Fruit fly (Drosophila melanogaster) whole organism, pupa: ENCODE data around the gene CG17572.

ENCODE experiments used
- CG10348 ChIP-seq: fragments of 200-800 bp; sonication (Bioruptor generic); IDR thresholded peaks from 2 replicates; pipeline ENCODE4 v1.3.6; 2022; ENCODE audit warnings: missing biosample characterization, missing genetic modification characterization
- CG12605 ChIP-seq: fragments of 200-800 bp; sonication (Bioruptor generic); IDR thresholded peaks from 2 replicates; pipeline ENCODE4 v1.3.6; 2022; ENCODE audit warnings: missing biosample characterization, missing genetic modification characterization
- CG13204 ChIP-seq: fragments of 200-800 bp; sonication (Bioruptor generic); optimal IDR thresholded peaks from 2 replicates; lab custom pipeline; 2018; ENCODE audit warnings: missing biosample characterization, mild to moderate bottlenecking, missing genetic modification characterization, moderate library complexity
- CG15710 ChIP-seq: fragments of 200-800 bp; sonication (Bioruptor generic); optimal IDR thresholded peaks from 2 replicates; lab custom pipeline; 2018; ENCODE audit warnings: missing biosample characterization, mild to moderate bottlenecking, missing genetic modification characterization, moderate library complexity
- CG17806 ChIP-seq: fragments of 200-800 bp; sonication (Bioruptor generic); optimal IDR thresholded peaks from 2 replicates; lab custom pipeline; 2018; ENCODE audit warnings: missing biosample characterization, mild to moderate bottlenecking, missing genetic modification characterization, moderate library complexity
- CG34367 ChIP-seq: fragments of 200-800 bp; sonication (Bioruptor generic); optimal IDR thresholded peaks from 2 replicates; lab custom pipeline; 2018; ENCODE audit warnings: missing biosample characterization, mild to moderate bottlenecking, missing genetic modification characterization
- CG4496 ChIP-seq: fragments of 200-800 bp; sonication (Bioruptor generic); IDR thresholded peaks from 3 replicates; pipeline ENCODE4 v1.3.6; 2022; ENCODE audit warnings: missing biosample characterization, missing genetic modification characterization
- CG8159 ChIP-seq: fragments of 200-800 bp; sonication (Bioruptor generic); optimal IDR thresholded peaks from 3 replicates; lab custom pipeline; 2018; ENCODE audit warnings: missing biosample characterization, mild to moderate bottlenecking, missing genetic modification characterization, moderate library complexity
- CG9948 ChIP-seq: fragments of 200-800 bp; sonication (Bioruptor generic); optimal IDR thresholded peaks from 2 replicates; lab custom pipeline; 2018; ENCODE audit warnings: missing biosample characterization, mild to moderate bottlenecking, missing genetic modification characterization, moderate library complexity
- EcR ChIP-seq: fragments of 200-800 bp; sonication (Bioruptor generic); optimal IDR thresholded peaks from 3 replicates; lab custom pipeline; 2019; ENCODE audit warnings: missing biosample characterization, missing genetic modification characterization, mild to moderate bottlenecking, moderate library complexity, missing genetic modification reagents
- Snoo ChIP-seq: fragments of 200-800 bp; sonication (Bioruptor generic); optimal IDR thresholded peaks from 3 replicates; lab custom pipeline; 2017; ENCODE audit warnings: missing biosample characterization, mild to moderate bottlenecking, missing genetic modification characterization, inconsistent platforms
- gl ChIP-seq: fragments of 200-800 bp; sonication (Bioruptor generic); optimal IDR thresholded peaks from 2 replicates; lab custom pipeline; 2018; ENCODE audit warnings: missing biosample characterization, mild to moderate bottlenecking, missing genetic modification characterization

DNA sequence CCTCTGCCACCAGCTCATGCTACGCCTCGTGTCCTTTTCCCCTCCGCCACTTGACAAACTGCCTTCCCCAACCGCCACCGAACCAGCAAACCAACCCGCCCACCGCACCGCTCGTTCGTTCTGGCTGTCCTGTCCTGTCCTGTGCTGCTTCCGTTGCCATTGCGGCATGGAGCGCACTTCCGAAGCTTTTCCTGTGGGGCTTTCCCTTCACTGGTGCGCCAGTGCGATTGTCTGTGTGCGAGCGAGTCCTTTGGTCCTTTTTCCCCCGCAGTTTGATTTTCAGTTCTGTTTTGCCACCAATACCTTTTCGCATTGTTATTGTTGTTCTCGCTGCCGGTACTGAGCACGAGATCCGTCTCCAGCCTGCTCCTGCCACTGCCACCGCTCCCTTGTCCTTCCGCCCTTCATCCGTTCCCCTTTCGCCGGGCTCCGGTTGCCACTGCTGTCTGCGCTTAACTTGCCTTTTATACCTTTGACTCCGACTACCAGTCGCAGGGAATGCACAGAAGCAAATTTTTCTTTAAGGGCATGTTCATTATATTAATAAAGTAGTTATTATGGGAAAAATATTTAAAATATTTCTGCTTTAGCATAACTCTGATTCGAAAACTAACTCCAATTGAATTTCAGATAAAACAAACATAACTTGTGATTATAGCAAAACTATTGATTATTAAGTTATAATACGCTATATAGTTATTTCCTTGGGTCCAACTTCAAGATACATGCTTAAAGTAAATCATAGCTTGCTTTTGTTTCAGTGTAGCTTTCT, 49.8 kb downstream of the CG17572 start:
- TF ChIP-seq CG13204 (GFP tag; lab: Kevin White, UChicago): peak; percentile 44
- TF ChIP-seq Snoo (tag; lab: Kevin White, UChicago): peak; percentile 56
- TF ChIP-seq EcR (GFP tag; lab: Kevin White, UChicago): no peak
- TF ChIP-seq CG15710 (tag; lab: Kevin White, UChicago): peak; percentile 84
- no peak for TF ChIP-seq CG10348 (GFP tag; lab: Robert Waterston, UW)
- peak; percentile 70 for TF ChIP-seq CG17806 (tag; lab: Kevin White, UChicago)
- no peak for TF ChIP-seq CG12605 (GFP tag; lab: Robert Waterston, UW)
- TF ChIP-seq gl (tag; lab: Kevin White, UChicago): no peak
- TF ChIP-seq CG34367 (tag; lab: Kevin White, UChicago): peak; percentile 57
- peak; percentile 86 for TF ChIP-seq CG8159 (tag; lab: Kevin White, UChicago)
- TF ChIP-seq CG4496: no peak
- TF ChIP-seq CG9948 (tag; lab: Kevin White, UChicago): peak; percentile 74
